Worm (Caenorhabditis elegans) whole organism, L4 larva: ENCODE data around the gene dpy-21.

ENCODE experiments used
- F10B5.3 ChIP-seq: sonication (generic microtip); optimal IDR thresholded peaks from 2 replicates; lab custom pipeline; 2016; ENCODE audit warnings: mild to moderate bottlenecking, missing genetic modification characterization, missing compliant biosample characterization
- T26A8.4 ChIP-seq: fragments of 200-800 bp; sonication (Bioruptor generic); IDR thresholded peaks from 2 replicates; pipeline ENCODE4 v1.3.6; 2022; ENCODE audit warnings: missing genetic modification characterization, missing compliant biosample characterization
- ama-1 ChIP-seq: fragments of 150-350 bp; optimal IDR thresholded peaks from 2 replicates; lab custom pipeline; 2014; ENCODE audit warnings: inconsistent platforms, mixed read lengths
- attf-4 ChIP-seq: sonication (generic microtip); optimal IDR thresholded peaks from 3 replicates; lab custom pipeline; 2017; ENCODE audit warnings: missing biosample characterization, missing genetic modification characterization
- ceh-32 ChIP-seq: sonication (generic microtip); optimal IDR thresholded peaks from 2 replicates; lab custom pipeline; 2016; ENCODE audit warnings: mild to moderate bottlenecking, missing genetic modification characterization, missing compliant biosample characterization; ENCODE audit not compliant: poor library complexity
- daf-19 ChIP-seq: fragments of 200-800 bp; sonication (Bioruptor generic); conservative IDR thresholded peaks from 2 replicates; pipeline ENCODE4 v1.3.6; 2022; ENCODE audit warnings: missing genetic modification characterization, missing compliant biosample characterization
- dmd-6 ChIP-seq: fragments of 200-800 bp; sonication (Bioruptor generic); IDR thresholded peaks from 2 replicates; pipeline ENCODE4 v1.3.6; 2022; ENCODE audit warnings: missing genetic modification reagents, missing genetic modification characterization, missing compliant biosample characterization
- duxl-1 ChIP-seq: sonication (generic microtip); optimal IDR thresholded peaks from 2 replicates; lab custom pipeline; 2016; ENCODE audit warnings: mild to moderate bottlenecking, missing genetic modification characterization, moderate library complexity, missing compliant biosample characterization; ENCODE audit not compliant: poor library complexity
- dve-1 ChIP-seq: sonication (generic microtip); optimal IDR thresholded peaks from 2 replicates; lab custom pipeline; 2017; ENCODE audit warnings: antibody characterized with exemption, mild to moderate bottlenecking, missing genetic modification characterization, missing compliant biosample characterization; ENCODE audit not compliant: insufficient read depth
- fkh-10 ChIP-seq: fragments of 150-350 bp; optimal IDR thresholded peaks from 2 replicates; lab custom pipeline; 2014; ENCODE audit warnings: missing biosample characterization, missing genetic modification reagents, missing genetic modification characterization
- fos-1 ChIP-seq: fragments of 150-350 bp; optimal IDR thresholded peaks from 2 replicates; lab custom pipeline; 2014; ENCODE audit warnings: missing biosample characterization, missing genetic modification characterization
- gei-8 ChIP-seq: fragments of 200-800 bp; sonication (Bioruptor generic); optimal IDR thresholded peaks from 2 replicates; lab custom pipeline; 2018; ENCODE audit warnings: mild to moderate bottlenecking, missing genetic modification characterization, missing compliant biosample characterization
- hlh-11 ChIP-seq: fragments of 200-800 bp; sonication (Bioruptor generic); optimal IDR thresholded peaks from 2 replicates; lab custom pipeline; 2018; ENCODE audit warnings: mild to moderate bottlenecking, missing genetic modification characterization, missing compliant biosample characterization
- lin-13 ChIP-seq: fragments of 150-350 bp; optimal IDR thresholded peaks from 2 replicates; lab custom pipeline; 2014; ENCODE audit warnings: missing biosample characterization, missing genetic modification reagents, missing genetic modification characterization
- mdl-1 ChIP-seq, 2 experiments: fragments of 150-350 bp in 1 of 2; sonication (generic microtip) in 1 of 2; optimal IDR thresholded peaks; 2 replicates each; lab custom pipeline; 2014 to 2017; ENCODE audit warnings: missing biosample characterization in 2 of 2, missing genetic modification characterization in 2 of 2
- mxl-2 ChIP-seq: fragments of 200-800 bp; sonication (Bioruptor generic); conservative IDR thresholded peaks from 2 replicates; pipeline ENCODE4 v1.3.6; 2022; ENCODE audit warnings: missing genetic modification reagents, missing genetic modification characterization, missing compliant biosample characterization
- nhr-11 ChIP-seq: fragments of 150-350 bp; optimal IDR thresholded peaks from 2 replicates; lab custom pipeline; 2014; ENCODE audit warnings: missing biosample characterization, missing genetic modification characterization
- nhr-237 ChIP-seq: sonication (generic microtip); optimal IDR thresholded peaks from 2 replicates; lab custom pipeline; 2017; ENCODE audit warnings: missing biosample characterization, missing genetic modification characterization
- nhr-42 ChIP-seq: fragments of 200-800 bp; sonication (Bioruptor generic); IDR thresholded peaks from 2 replicates; pipeline ENCODE4 v1.3.6; 2022; ENCODE audit warnings: missing genetic modification characterization, missing compliant biosample characterization
- nhr-48 ChIP-seq: sonication (generic microtip); optimal IDR thresholded peaks from 2 replicates; lab custom pipeline; 2016; ENCODE audit warnings: mild to moderate bottlenecking, missing genetic modification characterization, missing compliant biosample characterization
- php-3 ChIP-seq: fragments of 200-800 bp; sonication (Bioruptor generic); IDR thresholded peaks from 2 replicates; pipeline ENCODE4 v1.3.6; 2022; ENCODE audit warnings: missing genetic modification reagents, missing genetic modification characterization, missing compliant biosample characterization
- saeg-2 ChIP-seq: fragments of 200-800 bp; sonication (Bioruptor generic); IDR thresholded peaks from 2 replicates; pipeline ENCODE4 v1.3.6; 2022; ENCODE audit warnings: missing genetic modification reagents, missing genetic modification characterization, missing compliant biosample characterization
- set-16 ChIP-seq: fragments of 200-800 bp; sonication (Bioruptor generic); IDR thresholded peaks from 2 replicates; pipeline ENCODE4 v1.3.6; 2022; ENCODE audit warnings: missing genetic modification reagents, missing genetic modification characterization, missing compliant biosample characterization
- snpc-1.2 ChIP-seq: fragments of 200-800 bp; sonication (Bioruptor generic); IDR thresholded peaks from 2 replicates; pipeline ENCODE4 v1.3.6; 2022; ENCODE audit warnings: missing genetic modification reagents, missing genetic modification characterization, missing compliant biosample characterization
- tra-1 ChIP-seq: fragments of 200-800 bp; sonication (Bioruptor generic); IDR thresholded peaks from 2 replicates; pipeline ENCODE4 v1.3.6; 2022; ENCODE audit warnings: missing genetic modification reagents, missing genetic modification characterization, missing compliant biosample characterization
- unc-39 ChIP-seq: sonication (generic microtip); optimal IDR thresholded peaks from 2 replicates; lab custom pipeline; 2017; ENCODE audit warnings: missing biosample characterization, missing genetic modification characterization
- unc-62 ChIP-seq, 3 experiments: fragments of 150-350 bp in 1 of 3; sonication (generic microtip); optimal IDR thresholded peaks in 2 of 3; peaks in 1 of 3; 1 replicate in 1 of 3; 2 replicates in 2 of 3; lab custom pipeline; 2014 to 2017; ENCODE audit warnings: missing biosample characterization in 3 of 3, missing genetic modification characterization in 3 of 3, missing genetic modification reagents in 3 of 3, missing genotype in 1 of 3
- zag-1 ChIP-seq: fragments of 150-350 bp; optimal IDR thresholded peaks from 2 replicates; lab custom pipeline; 2014; ENCODE audit warnings: missing biosample characterization, missing genetic modification characterization
- zfp-3 ChIP-seq: fragments of 200-800 bp; sonication (Bioruptor generic); conservative IDR thresholded peaks from 2 replicates; pipeline ENCODE4 v1.3.6; 2022; ENCODE audit warnings: missing genetic modification reagents, missing genetic modification characterization, missing compliant biosample characterization
- zip-11 ChIP-seq: fragments of 200-800 bp; sonication (Bioruptor generic); IDR thresholded peaks from 2 replicates; pipeline ENCODE4 v1.3.6; 2022; ENCODE audit warnings: missing genetic modification characterization, missing compliant biosample characterization

Gene dpy-21

DNA sequence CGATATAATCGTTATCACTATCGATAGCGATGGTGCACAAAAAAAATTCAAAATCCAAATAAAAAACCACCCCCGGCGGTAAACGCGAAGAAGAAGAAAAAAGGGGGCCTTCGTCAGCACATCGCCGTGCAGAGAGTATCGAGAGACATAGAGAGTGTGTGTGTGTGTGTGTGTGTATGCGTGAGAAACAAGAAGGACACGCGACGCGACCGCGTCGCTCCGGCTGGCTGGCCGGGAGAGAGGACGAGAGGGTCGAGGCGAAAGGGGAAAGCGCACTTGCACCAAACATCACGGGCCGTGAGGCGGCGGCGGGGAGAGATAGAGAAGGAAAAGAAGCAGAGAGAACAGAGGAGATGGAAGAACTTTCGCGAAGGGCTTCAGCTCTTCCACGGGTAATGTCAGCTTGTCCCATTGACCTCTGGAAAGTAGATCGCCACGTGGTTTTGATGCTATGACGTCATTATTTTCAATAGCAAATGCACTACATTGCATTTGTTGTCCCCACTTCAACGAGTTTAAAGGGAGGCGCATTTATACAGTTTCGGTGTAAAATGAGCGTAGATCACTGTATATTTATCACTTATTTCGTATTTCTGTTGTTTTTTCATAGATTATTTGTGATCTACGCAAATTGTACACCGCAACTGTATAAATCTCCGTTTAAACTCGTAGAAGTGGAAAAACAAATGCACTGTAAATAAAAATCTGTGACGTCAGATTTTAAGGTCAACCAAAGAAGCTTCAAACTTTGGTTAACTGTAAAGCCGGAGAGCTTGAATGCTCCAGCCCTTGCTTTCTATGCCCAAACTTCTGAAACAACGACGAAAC lies 2.4 kb upstream of the dpy-21 start, which contains the start of gene Y59A8B.24 (continued):
- TF ChIP-seq snpc-1.2 = no peak
- peak; percentile 93 for TF ChIP-seq nhr-48 (tag; lab: Kevin White, UChicago)
- peak; percentile 87 for TF ChIP-seq dmd-6 (GFP tag; lab: Robert Waterston, UW)
- peak; percentile 79 for TF ChIP-seq T26A8.4 (GFP tag; lab: Robert Waterston, UW)
- TF ChIP-seq tra-1 (GFP tag; lab: Robert Waterston, UW) = peak; percentile 90
- TF ChIP-seq fkh-10 (GFP tag; lab: Kevin White, UChicago) = peak; percentile 78
- no peak for TF ChIP-seq nhr-237
- TF ChIP-seq saeg-2 (GFP tag; lab: Robert Waterston, UW) = no peak

DNA sequence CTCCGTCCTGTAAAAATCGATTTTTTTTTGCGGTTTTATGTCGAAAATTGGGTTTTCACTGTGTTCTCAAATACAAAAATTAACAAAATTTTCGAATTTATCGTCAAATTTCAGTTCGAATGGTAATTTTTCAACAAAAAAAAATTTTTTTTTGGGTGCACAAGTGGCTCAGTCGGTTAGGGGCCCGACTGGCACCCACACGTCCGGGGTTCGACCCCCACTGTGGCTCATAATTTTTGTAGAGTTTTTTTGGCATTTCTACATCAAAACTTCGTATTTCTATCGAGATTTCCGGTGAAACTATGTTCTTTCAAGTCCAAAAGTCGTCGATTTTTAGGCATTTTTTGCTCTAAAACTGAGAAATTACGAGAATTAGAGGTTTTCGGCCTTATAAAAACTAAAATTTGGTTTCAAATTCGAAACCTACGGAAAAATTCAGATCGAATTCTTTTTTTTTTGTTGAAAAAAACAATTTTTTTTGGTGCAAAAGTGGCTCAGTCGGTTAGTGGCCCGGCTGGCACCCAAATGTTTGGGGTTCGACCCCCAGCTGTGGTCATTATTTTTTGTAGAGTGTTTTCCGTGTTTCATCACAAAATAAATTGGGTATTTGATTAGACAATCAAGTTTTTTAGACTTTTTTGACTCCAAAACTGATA lies 829 bp downstream of the dpy-21 start:
- TF ChIP-seq unc-62 (GFP tag; optimal IDR thresholded peaks at IDR 0.05 in 1 of 2; lab: Kevin White, UChicago) (peak in 1 of 2 experiments; percentile 81), unc-62 (tag; optimal IDR thresholded peaks at IDR 0.05; lab: Kevin White, UChicago) (no peak), zfp-3 (GFP tag; lab: Robert Waterston, UW) (no peak)

DNA sequence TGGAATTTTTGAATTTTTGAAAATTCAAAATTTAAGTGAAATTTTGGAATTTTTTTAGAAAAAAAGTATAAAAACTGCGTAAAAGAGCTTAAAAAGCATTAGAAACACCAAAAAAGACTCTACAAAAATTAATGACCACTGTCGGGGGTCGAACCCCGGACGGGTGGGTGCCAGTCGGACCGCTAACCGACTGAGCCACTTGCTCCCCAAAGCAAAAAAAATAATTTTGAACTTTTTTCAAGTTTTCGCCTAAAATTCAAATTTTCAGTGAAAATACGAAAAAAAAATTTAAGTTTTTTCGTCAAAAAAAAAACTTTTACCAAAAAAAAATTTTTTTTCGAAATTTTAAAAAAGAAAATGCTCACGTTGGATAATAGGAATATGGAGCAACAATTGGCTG lies 1.7 kb downstream of the dpy-21 start:
- TF ChIP-seq zip-11 (GFP tag; lab: Robert Waterston, UW) (no peak), zag-1 (tag; lab: Kevin White, UChicago) (no peak), nhr-42 (no peak), ceh-32 (tag; lab: Kevin White, UChicago) (no peak), mdl-1 (tag; optimal IDR thresholded peaks at IDR 0.05; lab: Kevin White, UChicago) (no peak), lin-13 (no peak), attf-4 (tag; lab: Kevin White, UChicago) (no peak), unc-39 (tag; lab: Kevin White, UChicago) (no peak), dve-1 (tag; lab: Kevin White, UChicago) (no peak), daf-19 (GFP tag; lab: Robert Waterston, UW) (no peak), nhr-11 (tag; lab: Kevin White, UChicago) (no peak), gei-8 (GFP tag; lab: Kevin White, UChicago) (no peak), mxl-2 (no peak), duxl-1 (tag; lab: Kevin White, UChicago) (no peak), fos-1 (tag; lab: Kevin White, UChicago) (no peak), hlh-11 (tag; lab: Kevin White, UChicago) (no peak), ama-1 (lab: Kevin White, UChicago) (no peak)

DNA sequence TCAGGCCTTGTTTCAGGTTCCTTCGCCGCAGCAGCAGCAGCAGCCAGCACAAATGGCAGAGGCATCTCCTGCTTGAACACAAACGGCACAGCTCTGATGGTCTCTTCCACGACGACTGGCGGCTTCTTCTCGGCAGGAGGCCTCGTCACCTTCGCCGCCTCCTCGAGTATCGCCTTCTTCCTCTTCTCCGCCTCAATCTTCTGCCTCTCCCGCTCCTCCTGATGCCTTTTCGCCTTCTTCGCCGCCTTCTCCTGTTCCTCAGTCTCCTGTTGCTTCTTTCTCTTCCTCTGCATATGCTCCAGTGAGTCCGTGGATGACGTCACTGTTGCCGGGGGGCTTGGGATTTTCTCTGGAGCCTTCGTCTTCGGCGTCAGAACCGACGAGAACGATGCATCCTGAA lies 3.5 kb downstream of the dpy-21 start:
- no peak for TF ChIP-seq unc-39 (tag; lab: Kevin White, UChicago)
- TF ChIP-seq set-16 (GFP tag; lab: Robert Waterston, UW) = peak; percentile 78
- TF ChIP-seq F10B5.3 (tag; lab: Kevin White, UChicago) = no peak

DNA sequence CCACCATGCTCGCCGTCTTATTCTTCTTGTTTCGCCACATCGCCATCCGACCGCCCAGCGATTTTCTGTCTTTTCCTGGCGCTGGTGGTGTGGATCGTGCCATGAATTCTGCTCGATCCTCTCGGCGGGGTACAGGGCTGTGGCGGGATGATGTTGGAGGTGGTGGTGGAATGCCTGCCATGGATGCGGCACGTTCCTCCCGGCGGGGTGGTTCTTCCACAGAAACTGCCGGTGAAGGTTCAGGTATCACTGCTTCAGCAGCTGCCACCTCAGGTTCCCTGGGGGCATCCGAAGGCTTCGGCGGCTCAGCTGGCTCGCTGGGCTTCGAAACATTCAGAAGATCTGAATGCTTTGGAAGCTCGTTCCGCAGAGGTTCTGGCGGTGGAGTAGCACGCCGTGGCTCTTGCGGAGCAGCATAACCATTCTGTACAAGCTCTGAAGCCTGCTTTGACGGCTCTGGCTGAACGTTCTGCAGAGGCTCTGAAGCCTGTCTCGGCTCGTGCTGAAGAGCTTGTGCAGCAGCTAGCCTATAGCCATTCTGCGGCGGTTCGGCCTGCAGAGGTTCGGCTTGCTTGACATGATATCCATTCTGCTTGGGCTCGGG lies 4.0 kb downstream of the dpy-21 start:
- TF ChIP-seq php-3 (no peak), set-16 (GFP tag; lab: Robert Waterston, UW) (peak; percentile 82), unc-62 (GFP tag; optimal IDR thresholded peaks at IDR 0.05 in 1 of 2; lab: Kevin White, UChicago) (peak in 1 of 2 experiments; percentile 73), unc-62 (tag; optimal IDR thresholded peaks at IDR 0.05; lab: Kevin White, UChicago) (no peak)
